Worm (Caenorhabditis elegans) whole organism, L4 larva: Measurements from ENCODE around the gene F09G2.1.

Experiments
- T20F7.1 ChIP-seq: fragments of 200-800 bp; sonication (Bioruptor generic); optimal IDR thresholded peaks from 2 replicates; lab custom pipeline; 2018; ENCODE audit warnings: mild to moderate bottlenecking, missing genetic modification characterization, missing compliant biosample characterization
- Y105C5A.15 ChIP-seq: fragments of 200-800 bp; sonication (Bioruptor generic); IDR thresholded peaks from 2 replicates; pipeline ENCODE4 v1.3.6; 2022; ENCODE audit warnings: missing genetic modification characterization, missing compliant biosample characterization
- ZK546.5 ChIP-seq, 2 experiments: sonication (generic microtip); optimal IDR thresholded peaks; 2 replicates each; lab custom pipeline; 2017; ENCODE audit warnings: missing biosample characterization in 2 of 2, missing genetic modification characterization in 2 of 2
- ceh-20 ChIP-seq: fragments of 200-800 bp; sonication (Bioruptor generic); IDR thresholded peaks from 2 replicates; pipeline ENCODE4 v1.3.6; 2022; ENCODE audit warnings: missing genetic modification reagents, missing genetic modification characterization, missing compliant biosample characterization
- ceh-28 ChIP-seq: fragments of 150-350 bp; optimal IDR thresholded peaks from 2 replicates; lab custom pipeline; 2014; ENCODE audit warnings: missing biosample characterization, missing genetic modification reagents, missing genetic modification characterization
- daf-16 ChIP-seq, 3 experiments: sonication (generic microtip); optimal IDR thresholded peaks; 2 replicates each; lab custom pipeline; 2016 to 2017; ENCODE audit warnings: missing genetic modification characterization in 3 of 3, missing genetic modification reagents in 3 of 3, mild to moderate bottlenecking in 2 of 3, missing compliant biosample characterization in 2 of 3, missing biosample characterization in 1 of 3, moderate library complexity in 1 of 3
- dmd-6 ChIP-seq: fragments of 200-800 bp; sonication (Bioruptor generic); IDR thresholded peaks from 2 replicates; pipeline ENCODE4 v1.3.6; 2022; ENCODE audit warnings: missing genetic modification reagents, missing genetic modification characterization, missing compliant biosample characterization
- dmd-8 ChIP-seq: fragments of 200-800 bp; sonication (Bioruptor generic); IDR thresholded peaks from 2 replicates; pipeline ENCODE4 v1.3.6; 2022; ENCODE audit warnings: missing genetic modification characterization, missing compliant biosample characterization
- dpl-1 ChIP-seq: fragments of 150-350 bp; optimal IDR thresholded peaks from 2 replicates; lab custom pipeline; 2014; ENCODE audit warnings: missing biosample characterization, missing genetic modification reagents, missing genetic modification characterization
- duxl-1 ChIP-seq: sonication (generic microtip); optimal IDR thresholded peaks from 2 replicates; lab custom pipeline; 2016; ENCODE audit warnings: mild to moderate bottlenecking, missing genetic modification characterization, moderate library complexity, missing compliant biosample characterization; ENCODE audit not compliant: poor library complexity
- dve-1 ChIP-seq: sonication (generic microtip); optimal IDR thresholded peaks from 2 replicates; lab custom pipeline; 2017; ENCODE audit warnings: antibody characterized with exemption, mild to moderate bottlenecking, missing genetic modification characterization, missing compliant biosample characterization; ENCODE audit not compliant: insufficient read depth
- egl-27 ChIP-seq: sonication (generic microtip); optimal IDR thresholded peaks from 3 replicates; lab custom pipeline; 2017; ENCODE audit warnings: missing biosample characterization, missing genetic modification reagents, missing genetic modification characterization
- egl-43 ChIP-seq: fragments of 200-800 bp; sonication (Bioruptor generic); IDR thresholded peaks from 2 replicates; pipeline ENCODE4 v1.3.6; 2022; ENCODE audit warnings: missing genetic modification reagents, missing genetic modification characterization, missing compliant biosample characterization
- fos-1 ChIP-seq: fragments of 150-350 bp; optimal IDR thresholded peaks from 2 replicates; lab custom pipeline; 2014; ENCODE audit warnings: missing biosample characterization, missing genetic modification characterization
- hif-1 ChIP-seq, 2 experiments: sonication (generic microtip); optimal IDR thresholded peaks; 2 replicates each; lab custom pipeline; 2016 to 2017; ENCODE audit warnings: missing compliant biosample characterization in 2 of 2, missing genetic modification characterization in 2 of 2, missing genetic modification reagents in 2 of 2, missing genotype in 2 of 2, mild to moderate bottlenecking in 1 of 2
- hlh-11 ChIP-seq: fragments of 200-800 bp; sonication (Bioruptor generic); optimal IDR thresholded peaks from 2 replicates; lab custom pipeline; 2018; ENCODE audit warnings: mild to moderate bottlenecking, missing genetic modification characterization, missing compliant biosample characterization
- hlh-30 ChIP-seq: sonication (generic microtip); optimal IDR thresholded peaks from 2 replicates; lab custom pipeline; 2017; ENCODE audit warnings: antibody characterized with exemption, mild to moderate bottlenecking, missing genetic modification characterization, missing compliant biosample characterization; ENCODE audit not compliant: insufficient read depth
- hmg-1.1 ChIP-seq: fragments of 200-800 bp; sonication (Bioruptor generic); IDR thresholded peaks from 2 replicates; pipeline ENCODE4 v1.3.6; 2022; ENCODE audit warnings: missing genetic modification reagents, missing genetic modification characterization, missing compliant biosample characterization
- jun-1 ChIP-seq: fragments of 150-350 bp; optimal IDR thresholded peaks from 2 replicates; lab custom pipeline; 2014; ENCODE audit warnings: missing biosample characterization, missing genetic modification reagents, missing genetic modification characterization
- lin-29 ChIP-seq: fragments of 200-800 bp; sonication (Bioruptor generic); IDR thresholded peaks from 2 replicates; pipeline ENCODE4 v1.3.6; 2022; ENCODE audit warnings: missing genetic modification reagents, missing genetic modification characterization, missing compliant biosample characterization
- madf-5 ChIP-seq, 2 experiments: fragments of 200-800 bp; sonication (Bioruptor generic); IDR thresholded peaks; 2 replicates each; pipeline ENCODE4 v1.3.6; 2022; ENCODE audit warnings: missing compliant biosample characterization in 2 of 2, missing genetic modification characterization in 2 of 2
- mdl-1 ChIP-seq, 2 experiments: fragments of 150-350 bp in 1 of 2; sonication (generic microtip) in 1 of 2; optimal IDR thresholded peaks; 2 replicates each; lab custom pipeline; 2014 to 2017; ENCODE audit warnings: missing biosample characterization in 2 of 2, missing genetic modification characterization in 2 of 2
- mep-1 ChIP-seq: fragments of 150-350 bp; sonication (generic microtip); optimal IDR thresholded peaks from 3 replicates; lab custom pipeline; 2014; ENCODE audit warnings: missing biosample characterization, missing genetic modification characterization
- mxl-2 ChIP-seq: fragments of 200-800 bp; sonication (Bioruptor generic); conservative IDR thresholded peaks from 2 replicates; pipeline ENCODE4 v1.3.6; 2022; ENCODE audit warnings: missing genetic modification reagents, missing genetic modification characterization, missing compliant biosample characterization
- mxl-3 ChIP-seq: fragments of 200-800 bp; sonication (Bioruptor generic); optimal IDR thresholded peaks from 2 replicates; lab custom pipeline; 2018; ENCODE audit warnings: mild to moderate bottlenecking, missing genetic modification characterization, missing compliant biosample characterization
- nhr-102 ChIP-seq: sonication (generic microtip); optimal IDR thresholded peaks from 2 replicates; lab custom pipeline; 2016; ENCODE audit warnings: mild to moderate bottlenecking, missing genetic modification characterization, moderate library complexity, missing compliant biosample characterization
- nhr-237 ChIP-seq: sonication (generic microtip); optimal IDR thresholded peaks from 2 replicates; lab custom pipeline; 2017; ENCODE audit warnings: missing biosample characterization, missing genetic modification characterization
- nhr-25 ChIP-seq: sonication (generic microtip); optimal IDR thresholded peaks from 2 replicates; lab custom pipeline; 2017; ENCODE audit warnings: missing genetic modification characterization, mild to moderate bottlenecking, missing compliant biosample characterization, antibody characterized with exemption, moderate library complexity, borderline replicate concordance; ENCODE audit not compliant: insufficient read depth
- nhr-28 ChIP-seq: fragments of 150-350 bp; optimal IDR thresholded peaks from 2 replicates; lab custom pipeline; 2014; ENCODE audit warnings: missing biosample characterization, missing genetic modification characterization
- nhr-41 ChIP-seq: fragments of 200-800 bp; sonication (Bioruptor generic); IDR thresholded peaks from 2 replicates; pipeline ENCODE4 v1.3.6; 2022; ENCODE audit warnings: missing genetic modification reagents, missing genetic modification characterization, missing compliant biosample characterization
- nhr-48 ChIP-seq: sonication (generic microtip); optimal IDR thresholded peaks from 2 replicates; lab custom pipeline; 2016; ENCODE audit warnings: mild to moderate bottlenecking, missing genetic modification characterization, missing compliant biosample characterization
- php-3 ChIP-seq: fragments of 200-800 bp; sonication (Bioruptor generic); IDR thresholded peaks from 2 replicates; pipeline ENCODE4 v1.3.6; 2022; ENCODE audit warnings: missing genetic modification reagents, missing genetic modification characterization, missing compliant biosample characterization
- snpc-4 ChIP-seq: fragments of 150-350 bp; optimal IDR thresholded peaks from 2 replicates; lab custom pipeline; 2014; ENCODE audit warnings: missing biosample characterization, missing genetic modification characterization
- spr-3 ChIP-seq: fragments of 200-800 bp; sonication (Bioruptor generic); optimal IDR thresholded peaks from 2 replicates; lab custom pipeline; 2018; ENCODE audit warnings: mild to moderate bottlenecking, missing genetic modification characterization, missing compliant biosample characterization
- tag-97 ChIP-seq: fragments of 200-800 bp; sonication (Bioruptor generic); IDR thresholded peaks from 2 replicates; pipeline ENCODE4 v1.3.6; 2022; ENCODE audit warnings: missing genetic modification characterization, missing compliant biosample characterization
- tra-1 ChIP-seq: fragments of 200-800 bp; sonication (Bioruptor generic); IDR thresholded peaks from 2 replicates; pipeline ENCODE4 v1.3.6; 2022; ENCODE audit warnings: missing genetic modification reagents, missing genetic modification characterization, missing compliant biosample characterization
- unc-62 ChIP-seq, 3 experiments: fragments of 150-350 bp in 1 of 3; sonication (generic microtip); optimal IDR thresholded peaks in 2 of 3; peaks in 1 of 3; 1 replicate in 1 of 3; 2 replicates in 2 of 3; lab custom pipeline; 2014 to 2017; ENCODE audit warnings: missing biosample characterization in 3 of 3, missing genetic modification characterization in 3 of 3, missing genetic modification reagents in 3 of 3, missing genotype in 1 of 3
- zfp-3 ChIP-seq: fragments of 200-800 bp; sonication (Bioruptor generic); conservative IDR thresholded peaks from 2 replicates; pipeline ENCODE4 v1.3.6; 2022; ENCODE audit warnings: missing genetic modification reagents, missing genetic modification characterization, missing compliant biosample characterization
- ztf-7 ChIP-seq: fragments of 150-350 bp; optimal IDR thresholded peaks from 2 replicates; lab custom pipeline; 2014; ENCODE audit warnings: missing biosample characterization, missing genetic modification characterization

Gene F09G2.1

DNA sequence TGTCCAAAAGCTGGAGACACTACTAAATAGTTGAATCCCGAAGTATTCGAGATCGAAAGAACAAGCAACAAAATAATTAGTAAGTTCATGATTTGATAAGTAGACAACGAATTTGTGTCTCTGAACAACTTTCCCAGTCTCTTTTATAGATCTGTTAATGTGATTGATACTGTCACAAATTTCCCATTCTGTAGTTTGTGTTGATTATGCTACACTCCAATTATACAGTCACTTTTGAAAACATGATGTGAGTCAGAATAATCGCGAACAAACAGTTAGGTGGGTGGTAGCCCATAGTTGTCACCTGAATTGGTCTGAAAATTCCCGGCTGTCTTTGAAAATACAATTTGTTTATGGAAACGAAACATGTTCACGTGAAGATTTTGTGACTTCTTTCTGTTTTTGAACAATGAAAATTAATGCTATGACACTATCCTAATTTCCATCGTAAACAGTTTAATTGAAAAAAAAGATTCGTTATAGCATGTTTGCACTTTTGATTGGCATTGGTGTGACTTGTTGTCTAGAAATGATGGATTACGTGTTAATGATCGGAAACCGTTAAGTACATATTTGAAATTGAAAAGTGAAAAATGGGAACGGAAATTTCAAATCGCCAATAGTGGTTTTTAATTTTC lies 36.4 kb upstream of the F09G2.1 start, which contains the start of gene ugt-41:
Gene ugt-41 (minus strand): TSS at position 119 of the 638 bp plus-strand sequence.
- peak; percentile 28 for TF ChIP-seq nhr-48
- no peak for TF ChIP-seq nhr-41 (GFP tag; lab: Robert Waterston, UW)
- no peak for TF ChIP-seq dpl-1 (GFP tag; lab: Kevin White, UChicago)
- TF ChIP-seq daf-16 (GFP tag; optimal IDR thresholded peaks at IDR 0.05; lab: Kevin White, UChicago) = no peak
- TF ChIP-seq daf-16 (tag; optimal IDR thresholded peaks at IDR 0.05; lab: Kevin White, UChicago) = peak; percentile 96
- TF ChIP-seq nhr-102 (tag; lab: Kevin White, UChicago) = peak; percentile 90
- no peak for TF ChIP-seq egl-27 (tag; lab: Kevin White, UChicago)
- peak in 1 of 2 experiments; percentile 6 for TF ChIP-seq mdl-1 (tag; optimal IDR thresholded peaks at IDR 0.05; lab: Kevin White, UChicago)
- TF ChIP-seq hmg-1.1 (GFP tag; lab: Robert Waterston, UW) = no peak
- TF ChIP-seq hlh-11 = peak; percentile 66
- TF ChIP-seq lin-29 (GFP tag; lab: Robert Waterston, UW) = no peak
- TF ChIP-seq fos-1 (tag; lab: Kevin White, UChicago) = no peak
- TF ChIP-seq snpc-4 (tag; lab: Kevin White, UChicago) = no peak
- TF ChIP-seq mep-1 (tag; lab: Kevin White, UChicago) = no peak
- TF ChIP-seq tra-1 = 0 out of 2 replicates have a peak, but pooled peaks have one; percentile 57
- peak; percentile 60; the same call in 1 of the 2 replicates for TF ChIP-seq mxl-2 (GFP tag; lab: Robert Waterston, UW)
- TF ChIP-seq php-3 (GFP tag; lab: Robert Waterston, UW) = peak; percentile 92
- peak in 1 of 2 experiments; percentile 53 for TF ChIP-seq hif-1 (tag; optimal IDR thresholded peaks at IDR 0.05; lab: Kevin White, UChicago)
- no peak for TF ChIP-seq dmd-8
- peak; percentile 65; the same call in 1 of the 2 replicates for TF ChIP-seq ceh-20
- TF ChIP-seq hlh-30 (tag; lab: Kevin White, UChicago) = no peak
- TF ChIP-seq unc-62 (GFP tag; optimal IDR thresholded peaks at IDR 0.05 in 1 of 2; lab: Kevin White, UChicago) = peak in 1 of 2 experiments; percentile 51
- no peak for TF ChIP-seq unc-62 (tag; optimal IDR thresholded peaks at IDR 0.05; lab: Kevin White, UChicago)
- TF ChIP-seq dmd-6 = peak; percentile 81
- no peak for TF ChIP-seq zfp-3
- TF ChIP-seq nhr-25 (tag; lab: Kevin White, UChicago) = no peak
- TF ChIP-seq nhr-28 = peak; percentile 92
- TF ChIP-seq mxl-3 (GFP tag; lab: Kevin White, UChicago) = no peak
- no peak for TF ChIP-seq dve-1 (tag; lab: Kevin White, UChicago)
- no peak for TF ChIP-seq egl-43
- no peak for TF ChIP-seq nhr-237 (tag; lab: Kevin White, UChicago)

- TF ChIP-seq tag-97 (GFP tag; lab: Robert Waterston, UW) (no peak), Y105C5A.15 (GFP tag; lab: Robert Waterston, UW) (no peak), hlh-11 (no peak), ZK546.5 (tag; optimal IDR thresholded peaks at IDR 0.05; lab: Kevin White, UChicago) (no peak), ztf-7 (tag; lab: Kevin White, UChicago) (no peak), T20F7.1 (no peak), duxl-1 (tag; lab: Kevin White, UChicago) (no peak), jun-1 (tag; lab: Kevin White, UChicago) (no peak), madf-5 (GFP tag; IDR thresholded peaks at IDR 0.05; lab: Robert Waterston, UW) (no peak), ceh-28 (no peak), spr-3 (GFP tag; lab: Kevin White, UChicago) (no peak)
These were observed 35.8 kb upstream of the F09G2.1 start, which contains the start of gene srh-83 for ce11 chrV:7164210-7164609. TSS of gene srh-83 (plus strand) at chrV:7164510.
